Worm (Caenorhabditis elegans): ENCODE measurements around the gene Y55B1BR.8.

The Y55B1BR.8 gene

ce11 chrIII:434361-434941 is 9.8 kb upstream of the Y55B1BR.8 start, which contains the start of gene affl-2:
Gene affl-2, plus strand, starts transcription at chrIII:434891.
- peak; percentile 69 for TF ChIP-seq ham-2 (GFP tag; optimal IDR thresholded peaks at IDR 0.05)
- peak; percentile 63 for TF ChIP-seq mls-2 (tag; optimal IDR thresholded peaks at IDR 0.05)
- TF ChIP-seq nhr-76 (tag; optimal IDR thresholded peaks at IDR 0.05) = no peak
- peak; percentile 3 for TF ChIP-seq ceh-43 (GFP tag; optimal IDR thresholded peaks at IDR 0.05)
- TF ChIP-seq ces-1 (GFP tag; optimal IDR thresholded peaks at IDR 0.05) = peak; percentile 25
- peak; percentile 47 for TF ChIP-seq mep-1 (tag; optimal IDR thresholded peaks at IDR 0.05)
- TF ChIP-seq sptf-1 (tag; optimal IDR thresholded peaks at IDR 0.05) = peak; percentile 62
- TF ChIP-seq lin-13 (tag; optimal IDR thresholded peaks at IDR 0.05) = no peak
- TF ChIP-seq elt-1 (tag; optimal IDR thresholded peaks at IDR 0.05; ENCODE audit: borderline replicate concordance, insufficient read depth) = no peak
- TF ChIP-seq nhr-2 (tag; optimal IDR thresholded peaks at IDR 0.05) = peak; percentile 63
- no peak for TF ChIP-seq elt-3 (tag; optimal IDR thresholded peaks at IDR 0.05)
- TF ChIP-seq snpc-4 (tag; optimal IDR thresholded peaks at IDR 0.05) = no peak
- TF ChIP-seq cnd-1 (tag; optimal IDR thresholded peaks at IDR 0.05) = no peak
- no peak for TF ChIP-seq unc-120 (tag; optimal IDR thresholded peaks at IDR 0.05; ENCODE audit: poor library complexity, severe bottlenecking)
- TF ChIP-seq nhr-12 (tag; optimal IDR thresholded peaks at IDR 0.05) = no peak
- TF ChIP-seq M03D4.4 (tag; optimal IDR thresholded peaks at IDR 0.05) = no peak

- TF ChIP-seq drap-1 (GFP tag; optimal IDR thresholded peaks at IDR 0.05) (no peak), lin-32 (GFP tag; optimal IDR thresholded peaks at IDR 0.05) (no peak), sptf-1 (tag; optimal IDR thresholded peaks at IDR 0.05) (no peak), bed-3 (GFP tag; optimal IDR thresholded peaks at IDR 0.05) (no peak), nhr-76 (tag; optimal IDR thresholded peaks at IDR 0.05) (no peak)
These were observed 7.2 kb upstream of the Y55B1BR.8 start for ce11 chrIII:437033-437432.

- TF ChIP-seq elt-3 (tag; optimal IDR thresholded peaks at IDR 0.05) (no peak), lsy-2 (tag; optimal IDR thresholded peaks at IDR 0.05) (no peak), M03D4.4 (tag; optimal IDR thresholded peaks at IDR 0.05) (no peak), nhr-2 (tag; optimal IDR thresholded peaks at IDR 0.05) (no peak), snpc-4 (tag; optimal IDR thresholded peaks at IDR 0.05) (no peak), bed-3 (GFP tag; optimal IDR thresholded peaks at IDR 0.05) (no peak), hlh-1 (tag; optimal IDR thresholded peaks at IDR 0.05) (no peak), mep-1 (tag; optimal IDR thresholded peaks at IDR 0.05) (no peak), unc-39 (tag; optimal IDR thresholded peaks at IDR 0.05) (no peak), ces-1 (GFP tag; optimal IDR thresholded peaks at IDR 0.05) (no peak), pha-4 (tag; optimal IDR thresholded peaks at IDR 0.05) (no peak), cnd-1 (tag; optimal IDR thresholded peaks at IDR 0.05) (no peak), mab-5 (tag; optimal IDR thresholded peaks at IDR 0.05) (no peak), sptf-1 (tag; optimal IDR thresholded peaks at IDR 0.05) (no peak), ceh-83 (GFP tag; optimal IDR thresholded peaks at IDR 0.05) (no peak), ham-2 (GFP tag; optimal IDR thresholded peaks at IDR 0.05) (no peak), nhr-237 (tag; optimal IDR thresholded peaks at IDR 0.05) (no peak), ceh-43 (GFP tag; optimal IDR thresholded peaks at IDR 0.05) (no peak), tbx-8 (GFP tag; optimal IDR thresholded peaks at IDR 0.05) (no peak)
These were observed 4.3 kb upstream of the Y55B1BR.8 start, which contains the start of gene affl-1 for ce11 chrIII:439926-440325. Gene affl-1, plus strand, starts transcription at chrIII:440226.

ce11 chrIII:445515-445914 is 1.3 kb downstream of the Y55B1BR.8 start:
- peak; percentile 15 for TF ChIP-seq ham-2 (GFP tag; optimal IDR thresholded peaks at IDR 0.05)
- TF ChIP-seq drap-1 (GFP tag; optimal IDR thresholded peaks at IDR 0.05) = peak; percentile 60
- TF ChIP-seq sptf-1 (tag; optimal IDR thresholded peaks at IDR 0.05) = peak; percentile 73
- peak; percentile 65 for TF ChIP-seq cnd-1 (tag; optimal IDR thresholded peaks at IDR 0.05)
- peak; percentile 9 for TF ChIP-seq ceh-83 (GFP tag; optimal IDR thresholded peaks at IDR 0.05)
- TF ChIP-seq ceh-43 (GFP tag; optimal IDR thresholded peaks at IDR 0.05) = peak; percentile 19
- peak; percentile 75 for TF ChIP-seq M03D4.4 (tag; optimal IDR thresholded peaks at IDR 0.05)
- TF ChIP-seq mls-2 (tag; optimal IDR thresholded peaks at IDR 0.05) = peak; percentile 58
- peak; percentile 25 for TF ChIP-seq flh-1 (GFP tag; optimal IDR thresholded peaks at IDR 0.05)
- TF ChIP-seq sem-2 (GFP tag; optimal IDR thresholded peaks at IDR 0.05) = peak; percentile 53
- TF ChIP-seq lin-32 (GFP tag; optimal IDR thresholded peaks at IDR 0.05) = peak; percentile 66

ce11 chrIII:446860-447259 is 2.7 kb downstream of the Y55B1BR.8 start:
- TF ChIP-seq M03D4.4 (tag; optimal IDR thresholded peaks at IDR 0.05) = no peak
- TF ChIP-seq hlh-1 (tag; optimal IDR thresholded peaks at IDR 0.05) = no peak
- TF ChIP-seq pha-4 (tag; optimal IDR thresholded peaks at IDR 0.05) = no peak
